Fruit fly (Drosophila melanogaster): ENCODE measurements around the gene Hr4.

Gene Hr4

DNA sequence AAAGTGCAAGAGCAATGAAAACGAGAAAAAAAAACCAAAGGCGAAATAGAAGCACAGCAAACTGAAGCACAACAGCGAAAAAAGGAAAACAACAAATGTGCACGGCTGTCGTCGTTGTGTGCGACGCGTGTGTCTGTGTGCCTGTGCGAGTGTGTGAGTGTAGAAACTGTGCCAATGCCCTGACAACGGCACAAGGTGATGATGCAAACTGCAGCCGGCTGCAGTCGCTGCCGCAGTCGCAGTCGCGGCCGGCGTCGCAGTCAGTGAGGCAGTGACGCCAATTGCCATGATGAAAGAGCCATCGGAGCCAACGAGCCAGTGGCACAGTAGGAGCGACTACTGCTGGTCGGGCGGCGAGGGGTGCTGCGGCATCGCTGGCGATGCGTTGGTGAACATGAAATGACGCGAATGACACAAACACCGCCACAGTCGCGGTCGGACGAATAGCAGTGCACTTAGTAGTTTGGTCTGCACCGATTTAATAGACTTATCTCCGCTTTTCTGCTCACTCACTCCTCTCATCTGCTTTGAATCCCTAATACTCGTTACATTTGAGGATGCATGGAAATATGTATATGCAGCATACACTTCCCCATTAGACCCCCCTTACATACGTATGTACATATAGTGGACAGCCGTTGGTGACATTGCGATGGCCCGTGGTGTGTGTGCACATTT lies 27.0 kb downstream of the Hr4 start:
- TF ChIP-seq CG9948 (tag; optimal IDR thresholded peaks at IDR 0.05) = peak; percentile 71
- TF ChIP-seq Pif1B (GFP tag; optimal IDR thresholded peaks at IDR 0.05) = peak; percentile 53
- peak; percentile 73 for TF ChIP-seq Pif1A (GFP tag; optimal IDR thresholded peaks at IDR 0.05)
- peak; percentile 66 for TF ChIP-seq CG34367 (tag; optimal IDR thresholded peaks at IDR 0.05)
- no peak for TF ChIP-seq D1 (tag; optimal IDR thresholded peaks at IDR 0.05)
- peak; percentile 69 for TF ChIP-seq CG13204 (GFP tag; optimal IDR thresholded peaks at IDR 0.05)
- TF ChIP-seq CG15710 (tag; optimal IDR thresholded peaks at IDR 0.05) = peak; percentile 77
- TF ChIP-seq Snoo (tag; optimal IDR thresholded peaks at IDR 0.05) = peak; percentile 35
- peak; percentile 89 for TF ChIP-seq CG4496 (GFP tag; IDR thresholded peaks at IDR 0.05)
- peak; percentile 79 for TF ChIP-seq CG8159 (tag; optimal IDR thresholded peaks at IDR 0.05)
- TF ChIP-seq CG14655 (GFP tag; optimal IDR thresholded peaks at IDR 0.05) = peak; percentile 85
- TF ChIP-seq rn (GFP tag; IDR thresholded peaks at IDR 0.05) = peak; percentile 58; the same call in 1 of the 2 replicates
- peak; percentile 82 for TF ChIP-seq CG12605 (GFP tag; IDR thresholded peaks at IDR 0.05)
- peak; percentile 89 for TF ChIP-seq CG8301 (tag; optimal IDR thresholded peaks at IDR 0.05)
- peak; percentile 84 for TF ChIP-seq CG10348 (GFP tag; IDR thresholded peaks at IDR 0.05)
- TF ChIP-seq EcR (GFP tag; optimal IDR thresholded peaks at IDR 0.05) = peak; percentile 96
- TF ChIP-seq CG32121 (GFP tag; IDR thresholded peaks at IDR 0.05) = peak; percentile 91
- TF ChIP-seq gl (tag; optimal IDR thresholded peaks at IDR 0.05) = peak; percentile 36
- TF ChIP-seq fd96Ca (GFP tag; IDR thresholded peaks at IDR 0.05) = peak; percentile 90
- peak; percentile 67 for TF ChIP-seq CG17806 (tag; optimal IDR thresholded peaks at IDR 0.05)
- peak; percentile 77 for TF ChIP-seq Ets98B (GFP tag; IDR thresholded peaks at IDR 0.05)

DNA sequence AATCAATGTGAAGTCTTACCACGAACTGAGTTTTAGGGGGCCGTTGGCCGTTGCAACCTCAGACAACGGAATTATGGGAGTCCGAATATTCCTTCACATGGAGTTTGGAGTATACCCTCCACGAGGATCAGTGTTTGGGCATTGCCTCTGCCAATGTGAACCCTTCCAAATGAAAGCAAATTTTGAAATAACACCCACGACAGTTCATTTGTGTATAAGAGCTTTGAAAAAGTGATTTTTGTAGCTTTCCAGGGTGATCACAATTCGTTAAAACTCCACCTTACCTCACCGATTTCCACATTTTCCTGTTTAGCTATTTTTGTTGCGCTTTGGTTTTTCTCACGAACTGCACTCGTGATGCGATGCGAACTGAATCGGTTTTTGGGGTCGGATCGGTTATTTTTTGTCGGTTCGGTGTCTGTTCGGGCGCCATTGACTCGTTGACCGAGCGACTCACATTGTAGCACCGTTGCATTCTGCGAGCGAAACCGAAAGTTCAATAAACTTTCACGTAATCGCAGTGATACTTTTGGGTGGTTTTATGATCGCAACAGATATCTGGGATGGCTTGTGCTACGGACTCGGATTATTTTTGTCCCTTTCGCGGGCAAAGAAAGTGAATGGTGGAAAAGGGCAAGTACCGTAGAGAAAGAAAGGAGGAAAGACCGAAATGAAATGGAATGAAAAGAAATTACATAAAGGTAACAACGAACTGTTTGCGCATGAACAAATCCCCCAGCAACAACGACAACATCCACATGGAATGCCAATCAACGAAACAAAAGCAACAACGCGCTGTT lies 28.2 kb downstream of the Hr4 start:
- no peak for TF ChIP-seq D1 (tag; optimal IDR thresholded peaks at IDR 0.05)
- peak; percentile 80 for TF ChIP-seq CG32121 (GFP tag; IDR thresholded peaks at IDR 0.05)
- no peak for TF ChIP-seq Pif1A (GFP tag; optimal IDR thresholded peaks at IDR 0.05)
- TF ChIP-seq CG10348 (GFP tag; IDR thresholded peaks at IDR 0.05) = no peak
- TF ChIP-seq Snoo (tag; optimal IDR thresholded peaks at IDR 0.05) = no peak
- peak; percentile 51; the same call in 1 of the 3 replicates for TF ChIP-seq CG4496 (GFP tag; IDR thresholded peaks at IDR 0.05)
- TF ChIP-seq CG34367 (tag; optimal IDR thresholded peaks at IDR 0.05) = no peak
- 0 out of 2 replicates have a peak, but pooled peaks have one; percentile 11 for TF ChIP-seq rn (GFP tag; IDR thresholded peaks at IDR 0.05)
- TF ChIP-seq CG13204 (GFP tag; optimal IDR thresholded peaks at IDR 0.05) = no peak
- TF ChIP-seq CG12605 (GFP tag; IDR thresholded peaks at IDR 0.05) = no peak
- TF ChIP-seq CG15710 (tag; optimal IDR thresholded peaks at IDR 0.05) = no peak
- TF ChIP-seq CG17806 (tag; optimal IDR thresholded peaks at IDR 0.05) = no peak
- no peak for TF ChIP-seq Pif1B (GFP tag; optimal IDR thresholded peaks at IDR 0.05)
- TF ChIP-seq CG8301 (tag; optimal IDR thresholded peaks at IDR 0.05) = peak; percentile 15
- peak; percentile 47; the same call in 2 of the 3 replicates for TF ChIP-seq fd96Ca (GFP tag; IDR thresholded peaks at IDR 0.05)
- TF ChIP-seq Ets98B (GFP tag; IDR thresholded peaks at IDR 0.05) = peak; percentile 70
- peak; percentile 14 for TF ChIP-seq CG14655 (GFP tag; optimal IDR thresholded peaks at IDR 0.05)
- TF ChIP-seq gl (tag; optimal IDR thresholded peaks at IDR 0.05) = no peak
- no peak for TF ChIP-seq CG9948 (tag; optimal IDR thresholded peaks at IDR 0.05)
- TF ChIP-seq EcR (GFP tag; optimal IDR thresholded peaks at IDR 0.05) = no peak
- TF ChIP-seq CG8159 (tag; optimal IDR thresholded peaks at IDR 0.05) = no peak

DNA sequence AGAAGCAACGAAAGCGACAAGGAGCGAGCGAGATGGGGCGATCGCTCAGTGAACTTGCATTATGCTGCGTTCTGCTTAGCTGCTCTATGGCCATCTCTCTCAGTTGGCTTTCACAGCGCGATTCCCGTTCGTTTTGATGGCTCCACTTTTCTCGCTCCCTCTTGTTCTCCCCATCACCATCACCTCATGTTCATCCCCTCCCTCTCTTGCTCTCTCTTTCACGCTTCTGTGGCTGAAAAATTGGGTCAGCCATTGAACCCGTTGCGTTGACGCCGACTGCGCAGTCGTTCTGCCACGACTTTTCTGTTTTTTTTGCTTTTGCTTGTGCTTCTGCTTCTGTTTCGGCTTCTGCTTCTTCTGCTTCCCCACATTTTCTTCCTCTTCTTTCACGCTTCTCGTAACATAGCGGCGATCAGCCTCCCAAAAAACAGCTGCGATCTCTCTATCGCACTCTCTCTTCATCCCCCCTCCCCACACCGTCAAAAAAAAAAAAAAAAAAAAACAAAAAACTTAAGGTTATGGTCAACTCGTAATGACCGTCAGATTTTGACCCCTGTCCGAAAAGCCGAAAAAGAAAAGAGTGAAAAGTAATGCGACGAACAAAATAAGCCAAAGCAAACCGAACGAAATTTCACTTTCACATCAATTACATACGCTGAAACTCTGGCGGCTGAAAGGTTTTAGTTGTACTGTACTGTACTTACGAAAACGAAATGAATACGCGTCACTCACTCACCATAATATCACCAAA lies 29.0 kb downstream of the Hr4 start:
- no peak for TF ChIP-seq CG14655 (GFP tag; optimal IDR thresholded peaks at IDR 0.05)
- peak; percentile 78 for TF ChIP-seq EcR (GFP tag; optimal IDR thresholded peaks at IDR 0.05)
- 0 out of 2 replicates have a peak, but pooled peaks have one; percentile 22 for TF ChIP-seq Ets98B (GFP tag; IDR thresholded peaks at IDR 0.05)
- peak; percentile 46 for TF ChIP-seq CG32121 (GFP tag; IDR thresholded peaks at IDR 0.05)

- TF ChIP-seq CG13204 (GFP tag; optimal IDR thresholded peaks at IDR 0.05) (no peak), Snoo (tag; optimal IDR thresholded peaks at IDR 0.05) (peak; percentile 55), CG8301 (tag; optimal IDR thresholded peaks at IDR 0.05) (no peak), CG34367 (tag; optimal IDR thresholded peaks at IDR 0.05) (no peak), CG15710 (tag; optimal IDR thresholded peaks at IDR 0.05) (no peak)
These were observed 30.4 kb downstream of the Hr4 start for dm6 chrX:1972150-1972549.

DNA sequence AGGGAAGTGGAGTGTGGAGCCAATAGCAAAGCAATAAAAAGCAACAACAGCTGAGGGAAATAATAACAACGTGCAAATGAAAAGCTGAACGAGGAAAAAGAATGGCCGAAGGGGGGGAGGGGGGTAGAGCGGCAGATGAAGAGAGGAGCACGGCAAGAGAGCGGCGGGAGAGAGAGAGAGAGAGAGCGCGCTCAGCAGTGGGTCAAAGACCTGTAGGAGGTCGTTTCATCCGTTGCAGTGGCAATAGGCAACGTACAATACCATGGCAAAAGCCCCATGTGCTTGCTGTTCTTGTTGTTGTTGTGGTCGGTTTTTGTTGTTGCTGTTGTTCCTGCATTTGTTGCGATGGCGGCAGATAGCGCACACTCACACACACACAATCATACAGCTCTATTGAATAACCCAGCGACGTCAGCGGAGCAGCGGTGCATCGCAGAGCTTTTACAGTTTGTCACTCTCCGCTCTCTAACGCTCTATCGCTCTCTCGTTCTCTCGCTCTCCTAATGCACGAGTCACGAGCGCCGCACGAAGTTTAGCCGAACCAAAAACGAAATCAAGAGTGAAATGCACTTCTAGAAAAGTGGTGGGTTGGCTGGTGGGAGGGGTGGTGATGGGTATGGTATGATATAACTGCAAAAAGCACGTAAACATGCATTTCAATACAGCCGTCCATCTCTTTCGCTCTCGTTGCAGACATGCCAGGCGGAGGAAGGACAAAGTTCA lies 34.3 kb downstream of the Hr4 start:
- TF ChIP-seq CG13204 (GFP tag; optimal IDR thresholded peaks at IDR 0.05) = peak; percentile 1
- peak; percentile 54; the same call in 1 of the 3 replicates for TF ChIP-seq fd96Ca (GFP tag; IDR thresholded peaks at IDR 0.05)
- no peak for TF ChIP-seq Pif1A (GFP tag; optimal IDR thresholded peaks at IDR 0.05)
- TF ChIP-seq Snoo (tag; optimal IDR thresholded peaks at IDR 0.05) = no peak
- TF ChIP-seq Ets98B (GFP tag; IDR thresholded peaks at IDR 0.05) = peak; percentile 45
- no peak for TF ChIP-seq CG15710 (tag; optimal IDR thresholded peaks at IDR 0.05)
- TF ChIP-seq EcR (GFP tag; optimal IDR thresholded peaks at IDR 0.05) = peak; percentile 96
- TF ChIP-seq CG14655 (GFP tag; optimal IDR thresholded peaks at IDR 0.05) = peak; percentile 23
- TF ChIP-seq CG12605 (GFP tag; IDR thresholded peaks at IDR 0.05) = peak; percentile 39; the same call in 1 of the 2 replicates
- TF ChIP-seq CG4496 (GFP tag; IDR thresholded peaks at IDR 0.05) = peak; percentile 62; the same call in 2 of the 3 replicates
- TF ChIP-seq CG8159 (tag; optimal IDR thresholded peaks at IDR 0.05) = no peak
- TF ChIP-seq CG8301 (tag; optimal IDR thresholded peaks at IDR 0.05) = peak; percentile 22
- no peak for TF ChIP-seq CG9948 (tag; optimal IDR thresholded peaks at IDR 0.05)
- TF ChIP-seq CG10348 (GFP tag; IDR thresholded peaks at IDR 0.05) = no peak
- TF ChIP-seq Pif1B (GFP tag; optimal IDR thresholded peaks at IDR 0.05) = no peak
- TF ChIP-seq gl (tag; optimal IDR thresholded peaks at IDR 0.05) = no peak
- TF ChIP-seq rn (GFP tag; IDR thresholded peaks at IDR 0.05) = no peak
- no peak for TF ChIP-seq D1 (tag; optimal IDR thresholded peaks at IDR 0.05)
- peak; percentile 27 for TF ChIP-seq CG32121 (GFP tag; IDR thresholded peaks at IDR 0.05)
